Fruit fly (Drosophila melanogaster) whole organism, embryonic: Measurements from ENCODE around the gene Gss1.
A peak's percentile ranks its signal among the peaks of the same experiment; 100 is the strongest.

ENCODE experiments used
- Asciz ChIP-seq: fragments of 200-800 bp; sonication (Bioruptor generic); optimal IDR thresholded peaks from 2 replicates; lab custom pipeline; 2017; ENCODE audit warnings: missing biosample characterization, mild to moderate bottlenecking, missing genetic modification characterization, missing genetic modification reagents
- Bgb ChIP-seq: fragments of 200-800 bp; sonication (Bioruptor generic); IDR thresholded peaks from 2 replicates; pipeline ENCODE4 v1.3.6; 2022; ENCODE audit warnings: missing biosample characterization, missing genetic modification characterization; ENCODE audit not compliant: partially characterized antibody
- CG10274 ChIP-seq: fragments of 200-800 bp; sonication (Bioruptor generic); optimal IDR thresholded peaks from 3 replicates; lab custom pipeline; 2017; ENCODE audit warnings: missing biosample characterization, mild to moderate bottlenecking, missing genetic modification characterization
- CG10654 ChIP-seq: fragments of 200-800 bp; sonication (Bioruptor generic); optimal IDR thresholded peaks from 2 replicates; lab custom pipeline; 2016; ENCODE audit warnings: missing biosample characterization, missing genetic modification characterization
- CG10979 ChIP-seq: fragments of 200-800 bp; sonication (Bioruptor generic); optimal IDR thresholded peaks from 2 replicates; lab custom pipeline; 2018; ENCODE audit warnings: missing biosample characterization, mild to moderate bottlenecking, missing genetic modification characterization, moderate library complexity
- CG11456 ChIP-seq: fragments of 200-800 bp; sonication (Bioruptor generic); IDR thresholded peaks from 3 replicates; pipeline ENCODE4 v1.3.6; 2022; ENCODE audit warnings: missing biosample characterization, missing genetic modification characterization
- CG13296 ChIP-seq: fragments of 200-800 bp; sonication (Bioruptor generic); optimal IDR thresholded peaks from 3 replicates; lab custom pipeline; 2018; ENCODE audit warnings: missing biosample characterization, mild to moderate bottlenecking, missing genetic modification characterization
- CG14860 ChIP-seq: fragments of 200-800 bp; sonication (Bioruptor generic); IDR thresholded peaks from 3 replicates; pipeline ENCODE4 v1.3.6; 2022; ENCODE audit warnings: missing biosample characterization, missing genetic modification characterization; ENCODE audit not compliant: partially characterized antibody
- CG17612 ChIP-seq: fragments of 200-800 bp; sonication (Bioruptor generic); IDR thresholded peaks from 2 replicates; pipeline ENCODE4 v1.3.6; 2022; ENCODE audit warnings: missing biosample characterization, missing genetic modification characterization
- CG18011 ChIP-seq: fragments of 200-800 bp; sonication (Bioruptor generic); optimal IDR thresholded peaks from 2 replicates; lab custom pipeline; 2017; ENCODE audit warnings: missing biosample characterization, missing genetic modification characterization, mild to moderate bottlenecking, moderate library complexity, missing genotype
- CG1832 ChIP-seq: fragments of 200-800 bp; sonication (Bioruptor generic); optimal IDR thresholded peaks from 2 replicates; lab custom pipeline; 2017; ENCODE audit warnings: missing biosample characterization, mild to moderate bottlenecking, missing genetic modification characterization, inconsistent platforms
- CG18476 ChIP-seq: fragments of 200-800 bp; sonication (Bioruptor generic); optimal IDR thresholded peaks from 2 replicates; lab custom pipeline; 2016; ENCODE audit warnings: missing biosample characterization, mild to moderate bottlenecking, missing genetic modification characterization
- CG32772 ChIP-seq: fragments of 200-800 bp; sonication (Bioruptor generic); IDR thresholded peaks from 2 replicates; pipeline ENCODE4 v1.3.6; 2022; ENCODE audit warnings: missing biosample characterization, missing genetic modification characterization
- CG4424 ChIP-seq: fragments of 200-800 bp; sonication (Bioruptor generic); optimal IDR thresholded peaks from 3 replicates; lab custom pipeline; 2016; ENCODE audit warnings: missing biosample characterization, missing genetic modification characterization
- CG6683 ChIP-seq: fragments of 200-800 bp; sonication (Bioruptor generic); optimal IDR thresholded peaks from 2 replicates; lab custom pipeline; 2017; ENCODE audit warnings: missing biosample characterization, mild to moderate bottlenecking, missing genetic modification characterization, missing genetic modification reagents
- CG7839 ChIP-seq: fragments of 200-800 bp; sonication (Bioruptor generic); optimal IDR thresholded peaks from 3 replicates; lab custom pipeline; 2018; ENCODE audit warnings: missing biosample characterization, mild to moderate bottlenecking, missing genetic modification characterization, moderate library complexity
- CG7987 ChIP-seq: fragments of 200-800 bp; sonication (Bioruptor generic); optimal IDR thresholded peaks from 2 replicates; lab custom pipeline; 2018; ENCODE audit warnings: missing biosample characterization, mild to moderate bottlenecking, missing genetic modification characterization, moderate library complexity
- CG8924 ChIP-seq: fragments of 200-800 bp; optimal IDR thresholded peaks from 3 replicates; lab custom pipeline; 2019; ENCODE audit warnings: missing biosample characterization, mild to moderate bottlenecking, missing genetic modification characterization, moderate library complexity
- CoRest ChIP-seq: fragments of 200-800 bp; sonication (Bioruptor generic); optimal IDR thresholded peaks from 3 replicates; lab custom pipeline; 2018; ENCODE audit warnings: missing biosample characterization, mild to moderate bottlenecking, missing genetic modification characterization, moderate library complexity
- Dll ChIP-seq: fragments of 200-800 bp; sonication (Bioruptor generic); IDR thresholded peaks from 4 replicates; pipeline ENCODE4 v1.3.6; 2022; ENCODE audit warnings: missing biosample characterization, missing genetic modification characterization; ENCODE audit not compliant: partially characterized antibody
- Hr78 ChIP-seq, 2 experiments: fragments of 200-800 bp in 1 of 2; fragments of >200 bp in 1 of 2; sonication (Bioruptor generic) in 1 of 2; optimal IDR thresholded peaks; 2 replicates each; lab custom pipeline; 2017 to 2019; ENCODE audit warnings: missing biosample characterization in 2 of 2, missing genetic modification characterization in 2 of 2, mild to moderate bottlenecking in 1 of 2, moderate library complexity in 1 of 2
- NFAT ChIP-seq: fragments of 200-800 bp; sonication (Bioruptor generic); IDR thresholded peaks from 2 replicates; pipeline ENCODE4 v1.3.6; 2022; ENCODE audit warnings: missing biosample characterization, missing genetic modification characterization
- Nf-YB ChIP-seq: fragments of 200-800 bp; sonication (Bioruptor generic); optimal IDR thresholded peaks from 3 replicates; lab custom pipeline; 2019; ENCODE audit warnings: missing biosample characterization, mild to moderate bottlenecking, missing genetic modification characterization, moderate library complexity
- Rx ChIP-seq: fragments of 200-800 bp; sonication (Bioruptor generic); IDR thresholded peaks from 2 replicates; pipeline ENCODE4 v1.3.6; 2022; ENCODE audit warnings: missing biosample characterization, missing genetic modification characterization
- Sry-δ ChIP-seq: fragments of 200-800 bp; sonication (Bioruptor generic); optimal IDR thresholded peaks from 2 replicates; lab custom pipeline; 2016; ENCODE audit warnings: missing biosample characterization, missing genetic modification characterization
- Trl ChIP-seq, 3 experiments: fragments of >200 bp in 2 of 3; fragments of 200-800 bp in 1 of 3; sonication (Bioruptor generic) in 1 of 3; optimal IDR thresholded peaks; 2 replicates in 1 of 3; 3 replicates in 2 of 3; lab custom pipeline; 2016 to 2017; ENCODE audit warnings: missing biosample characterization in 1 of 3, missing genetic modification characterization in 1 of 3
- Xbp1 ChIP-seq: fragments of 200-800 bp; sonication (Bioruptor generic); optimal IDR thresholded peaks from 3 replicates; lab custom pipeline; 2016; ENCODE audit warnings: missing biosample characterization, mild to moderate bottlenecking, missing genetic modification characterization
- ato ChIP-seq: fragments of 200-800 bp; sonication (Bioruptor generic); IDR thresholded peaks from 2 replicates; pipeline ENCODE4 v1.3.6; 2022; ENCODE audit warnings: missing biosample characterization, missing genetic modification characterization; ENCODE audit not compliant: partially characterized antibody
- br ChIP-seq: fragments of >200 bp; optimal IDR thresholded peaks from 2 replicates; lab custom pipeline; 2017
- chinmo ChIP-seq: fragments of 200-800 bp; sonication (Bioruptor generic); IDR thresholded peaks from 4 replicates; pipeline ENCODE4 v1.3.6; 2022; ENCODE audit warnings: missing biosample characterization, missing genetic modification characterization; ENCODE audit not compliant: partially characterized antibody
- da ChIP-seq: fragments of 200-800 bp; sonication (Bioruptor generic); optimal IDR thresholded peaks from 2 replicates; lab custom pipeline; 2016; ENCODE audit warnings: missing biosample characterization, missing genetic modification characterization
- exex ChIP-seq: fragments of 200-800 bp; sonication (Bioruptor generic); optimal IDR thresholded peaks from 4 replicates; lab custom pipeline; 2018; ENCODE audit warnings: missing biosample characterization, mild to moderate bottlenecking, missing genetic modification characterization, moderate library complexity
- fd64A ChIP-seq: fragments of 200-800 bp; sonication (Bioruptor generic); optimal IDR thresholded peaks from 3 replicates; lab custom pipeline; 2018; ENCODE audit warnings: missing biosample characterization, mild to moderate bottlenecking, missing genetic modification characterization
- gfzf ChIP-seq: fragments of 200-800 bp; sonication (Bioruptor generic); optimal IDR thresholded peaks from 2 replicates; lab custom pipeline; 2016; ENCODE audit warnings: missing biosample characterization, mild to moderate bottlenecking, missing genetic modification characterization, moderate library complexity
- kay ChIP-seq: fragments of 200-800 bp; sonication (Bioruptor generic); optimal IDR thresholded peaks from 2 replicates; lab custom pipeline; 2016; ENCODE audit warnings: missing biosample characterization, missing genetic modification characterization
- kni ChIP-seq: fragments of 200-800 bp; sonication (Bioruptor generic); optimal IDR thresholded peaks from 3 replicates; lab custom pipeline; 2017; ENCODE audit warnings: mild to moderate bottlenecking, missing biosample characterization, missing genetic modification reagents, missing genetic modification characterization
- mld ChIP-seq: fragments of 200-800 bp; sonication (Bioruptor generic); IDR thresholded peaks from 3 replicates; pipeline ENCODE4 v1.3.6; 2022; ENCODE audit warnings: missing biosample characterization, missing genetic modification characterization; ENCODE audit not compliant: partially characterized antibody
- oc ChIP-seq: fragments of 200-800 bp; sonication (Bioruptor generic); optimal IDR thresholded peaks from 2 replicates; lab custom pipeline; 2018; ENCODE audit warnings: missing biosample characterization, mild to moderate bottlenecking, missing genetic modification characterization, moderate library complexity
- otp ChIP-seq: fragments of 200-800 bp; sonication (Bioruptor generic); IDR thresholded peaks from 3 replicates; pipeline ENCODE4, ENCODE4 v1.3.6; 2022; ENCODE audit warnings: missing biosample characterization, missing genetic modification characterization
- p53 ChIP-seq: fragments of 200-800 bp; sonication (Bioruptor generic); optimal IDR thresholded peaks from 2 replicates; lab custom pipeline; 2016; ENCODE audit warnings: missing biosample characterization, missing genetic modification characterization
- pfk ChIP-seq: fragments of 200-800 bp; sonication (Bioruptor generic); optimal IDR thresholded peaks from 2 replicates; lab custom pipeline; 2018; ENCODE audit warnings: missing biosample characterization, mild to moderate bottlenecking, missing genetic modification characterization, moderate library complexity
- ranshi ChIP-seq: fragments of 200-800 bp; sonication (Bioruptor generic); IDR thresholded peaks from 2 replicates; pipeline ENCODE4 v1.3.6; 2022; ENCODE audit warnings: missing biosample characterization, missing genetic modification characterization
- row ChIP-seq: fragments of 200-800 bp; sonication (Bioruptor generic); IDR thresholded peaks from 3 replicates; pipeline ENCODE4 v1.3.6; 2022; ENCODE audit warnings: missing biosample characterization, missing genetic modification characterization
- sqz ChIP-seq: fragments of 200-800 bp; sonication (Bioruptor generic); optimal IDR thresholded peaks from 3 replicates; lab custom pipeline; 2018; ENCODE audit warnings: missing biosample characterization, mild to moderate bottlenecking, missing genetic modification characterization
- sr ChIP-seq: fragments of 200-800 bp; sonication (Bioruptor generic); IDR thresholded peaks from 3 replicates; pipeline ENCODE4 v1.3.6; 2022; ENCODE audit warnings: missing biosample characterization, missing genetic modification characterization
- wek ChIP-seq: fragments of 200-800 bp; sonication (Bioruptor generic); optimal IDR thresholded peaks from 3 replicates; lab custom pipeline; 2018; ENCODE audit warnings: missing biosample characterization, mild to moderate bottlenecking, missing genetic modification characterization, moderate library complexity

The Gss1 gene

dm6 chrX:17881138-17882121 is 7.9 kb upstream of the Gss1 start (continued):
- TF ChIP-seq exex (tag; lab: Kevin White, UChicago) (no peak), p53 (GFP tag; lab: Kevin White, UChicago) (no peak), CG32772 (GFP tag; lab: Robert Waterston, UW) (peak; percentile 32; the same call in 1 of the 2 replicates), chinmo (GFP tag; lab: Robert Waterston, UW) (0 out of 4 replicates have a peak, but pooled peaks have one; percentile 16), ato (GFP tag; lab: Robert Waterston, UW) (no peak), Bgb (GFP tag; lab: Robert Waterston, UW) (no peak), CG18476 (GFP tag; lab: Kevin White, UChicago) (no peak), wek (GFP tag; lab: Kevin White, UChicago) (no peak), CG13296 (GFP tag; lab: Kevin White, UChicago) (peak; percentile 17), kni (GFP tag; lab: Kevin White, UChicago) (no peak), NFAT (GFP tag; lab: Robert Waterston, UW) (0 out of 2 replicates have a peak, but pooled peaks have one; percentile 7), sr (GFP tag; lab: Robert Waterston, UW) (no peak), sqz (GFP tag; lab: Kevin White, UChicago) (no peak), CG6683 (GFP tag; lab: Kevin White, UChicago) (no peak), CG1832 (peak; percentile 27), CG18011 (GFP tag; lab: Kevin White, UChicago) (no peak), Rx (GFP tag; lab: Robert Waterston, UW) (peak; percentile 39; the same call in 1 of the 2 replicates), CG14860 (GFP tag; lab: Robert Waterston, UW) (no peak), kay (GFP tag; lab: Kevin White, UChicago) (no peak), CG10979 (no peak), CoRest (tag; lab: Kevin White, UChicago) (peak; percentile 48), CG4424 (GFP tag; lab: Kevin White, UChicago) (peak; percentile 33), fd64A (GFP tag; lab: Kevin White, UChicago) (no peak), Trl (optimal IDR thresholded peaks at IDR 0.05; lab: Kevin White, UChicago) (peak; percentile 19 to 32), Trl (GFP tag; optimal IDR thresholded peaks at IDR 0.05; lab: Kevin White, UChicago) (no peak), otp (GFP tag; lab: Robert Waterston, UW) (no peak), Nf-YB (GFP tag; lab: Kevin White, UChicago) (no peak), CG11456 (GFP tag; lab: Robert Waterston, UW) (0 out of 3 replicates have a peak, but pooled peaks have one; percentile 67), gfzf (GFP tag; lab: Kevin White, UChicago) (no peak), Dll (GFP tag; lab: Robert Waterston, UW) (no peak), br (no peak), row (GFP tag; lab: Robert Waterston, UW) (peak; percentile 64), CG10654 (GFP tag; lab: Kevin White, UChicago) (peak; percentile 24), ranshi (GFP tag; lab: Robert Waterston, UW) (peak; percentile 65; the same call in 1 of the 2 replicates), Hr78 (GFP tag; optimal IDR thresholded peaks at IDR 0.05; lab: Kevin White, UChicago) (no peak), CG17612 (GFP tag; lab: Robert Waterston, UW) (no peak), CG10274 (peak; percentile 29), oc (tag; lab: Kevin White, UChicago) (no peak), CG7987 (no peak), CG8924 (tag; lab: Kevin White, UChicago) (peak; percentile 21), Asciz (GFP tag; lab: Kevin White, UChicago) (peak; percentile 0), da (GFP tag; lab: Kevin White, UChicago) (no peak), Xbp1 (peak; percentile 58), CG7839 (tag; lab: Kevin White, UChicago) (peak; percentile 69), pfk (no peak), Sry-δ (GFP tag; lab: Kevin White, UChicago) (no peak), mld (GFP tag; lab: Robert Waterston, UW) (no peak)
